Fruit fly (Drosophila melanogaster): ENCODE results near the gene pns.
A peak's percentile ranks its signal among the peaks of the same experiment; 100 is the strongest.

pns gene

DNA sequence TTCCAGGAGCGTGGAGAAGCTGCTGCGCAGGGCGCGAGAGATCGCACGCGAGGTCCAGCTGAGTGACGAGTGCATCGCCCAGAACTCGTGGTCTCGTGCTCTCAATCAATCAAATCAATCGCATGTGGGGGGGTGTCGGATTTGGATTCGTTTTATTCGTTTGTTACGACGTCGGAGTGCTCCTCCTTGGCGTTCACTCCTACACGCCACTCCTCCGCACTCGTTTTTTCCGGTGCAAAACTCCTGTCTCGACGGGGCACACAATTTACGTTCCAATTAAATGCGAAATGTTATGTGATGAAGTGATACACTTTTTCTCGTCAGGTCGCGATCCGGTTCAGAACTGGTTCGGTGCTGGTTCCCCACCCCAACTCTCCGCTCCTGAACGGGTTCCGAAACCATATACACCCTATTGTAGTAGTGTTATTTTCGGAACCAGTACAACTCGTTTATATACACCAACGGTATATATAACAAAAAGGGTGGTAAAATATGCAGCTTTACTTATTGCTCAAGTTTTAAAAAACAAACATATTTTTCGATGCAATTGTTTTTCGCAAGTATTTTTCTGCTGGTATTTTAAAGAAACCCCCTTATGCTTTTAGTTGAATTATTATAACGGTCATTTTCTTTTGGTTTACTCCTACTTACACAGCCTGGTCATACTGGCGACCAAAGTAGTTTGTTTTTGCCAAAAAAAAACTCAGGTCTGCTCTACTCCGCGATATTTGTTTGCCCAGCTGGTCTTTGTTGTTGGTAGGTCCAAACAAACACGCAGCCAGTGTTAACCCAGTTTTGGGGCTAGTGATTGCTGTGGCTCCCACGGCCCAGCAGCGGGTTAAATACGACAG lies at the start of gene pns, which contains the start of gene CG12091 (continued):
- TF ChIP-seq Sox100B (GFP tag; optimal IDR thresholded peaks at IDR 0.05) = no peak
- 0 out of 2 replicates have a peak, but pooled peaks have one; percentile 62 for TF ChIP-seq Atf6 (GFP tag; IDR thresholded peaks at IDR 0.05)
- TF ChIP-seq Lpt (GFP tag; optimal IDR thresholded peaks at IDR 0.05) = no peak
- TF ChIP-seq crol (GFP tag; IDR thresholded peaks at IDR 0.05) = no peak; the same call in 1 of the 2 replicates
- peak; percentile 43; the same call in 1 of the 2 replicates for TF ChIP-seq MBD-R2 (GFP tag; IDR thresholded peaks at IDR 0.05)
- TF ChIP-seq ewg (GFP tag; optimal IDR thresholded peaks at IDR 0.05) = peak; percentile 53
- peak; percentile 64 for TF ChIP-seq CG9876 (GFP tag; optimal IDR thresholded peaks at IDR 0.05)
- peak; percentile 60 for TF ChIP-seq CG4820 (GFP tag; optimal IDR thresholded peaks at IDR 0.05)
- TF ChIP-seq CG2889 (GFP tag; IDR thresholded peaks at IDR 0.05) = peak; percentile 60; the same call in 2 of the 3 replicates
- peak; percentile 93 for TF ChIP-seq MESR4 (GFP tag; optimal IDR thresholded peaks at IDR 0.05)
- TF ChIP-seq pum (GFP tag; optimal IDR thresholded peaks at IDR 0.05) = peak; percentile 63
- peak; percentile 6 for TF ChIP-seq gcm2 (GFP tag; optimal IDR thresholded peaks at IDR 0.05)
- peak; percentile 70 for TF ChIP-seq BtbVII (GFP tag; optimal IDR thresholded peaks at IDR 0.05)
- peak; percentile 57 for TF ChIP-seq CG12071 (GFP tag; optimal IDR thresholded peaks at IDR 0.05)
- TF ChIP-seq Hr51 (GFP tag; optimal IDR thresholded peaks at IDR 0.05) = peak; percentile 69
- peak; percentile 50 for TF ChIP-seq CG12236 (GFP tag; optimal IDR thresholded peaks at IDR 0.05)
- peak; percentile 69 for TF ChIP-seq sug (tag; optimal IDR thresholded peaks at IDR 0.05)
- TF ChIP-seq D19A (tag; optimal IDR thresholded peaks at IDR 0.05) = peak; percentile 27
- no peak for TF ChIP-seq CG13894 (tag; optimal IDR thresholded peaks at IDR 0.05)
- peak; percentile 73; the same call in 1 of the 2 replicates for TF ChIP-seq inv (GFP tag; IDR thresholded peaks at IDR 0.05; ENCODE audit: partially characterized antibody)
- peak; percentile 57 for TF ChIP-seq CG7786 (GFP tag; optimal IDR thresholded peaks at IDR 0.05)
- peak; percentile 35 for TF ChIP-seq CG3065 (GFP tag; optimal IDR thresholded peaks at IDR 0.05)
- peak; percentile 54 for TF ChIP-seq NFAT (GFP tag; IDR thresholded peaks at IDR 0.05)
- TF ChIP-seq Bdp1 (GFP tag; optimal IDR thresholded peaks at IDR 0.05) = peak; percentile 60
- peak; percentile 4 for TF ChIP-seq ac (GFP tag; optimal IDR thresholded peaks at IDR 0.05)
- TF ChIP-seq Trl (optimal IDR thresholded peaks at IDR 0.05) = no peak
- TF ChIP-seq Trl (GFP tag; optimal IDR thresholded peaks at IDR 0.05) = peak; percentile 51
- peak; percentile 20 for TF ChIP-seq maf-S (GFP tag; optimal IDR thresholded peaks at IDR 0.05)
- peak; percentile 96 for TF ChIP-seq pzg (GFP tag; optimal IDR thresholded peaks at IDR 0.05)
- no peak for TF ChIP-seq prd (optimal IDR thresholded peaks at IDR 0.05)
- TF ChIP-seq prd (GFP tag; IDR thresholded peaks at IDR 0.05) = peak; percentile 68
- peak; percentile 61 for TF ChIP-seq tx (GFP tag; optimal IDR thresholded peaks at IDR 0.05)
- peak; percentile 56 for TF ChIP-seq scrt (GFP tag; optimal IDR thresholded peaks at IDR 0.05)
- TF ChIP-seq slbo (GFP tag; IDR thresholded peaks at IDR 0.05) = peak; percentile 83
- TF ChIP-seq CG8924 (tag; optimal IDR thresholded peaks at IDR 0.05) = peak; percentile 79
- peak; percentile 64 for TF ChIP-seq CG6689 (GFP tag; IDR thresholded peaks at IDR 0.05)
- peak; percentile 59 for TF ChIP-seq peb (GFP tag; IDR thresholded peaks at IDR 0.05)
- TF ChIP-seq Tbp (GFP tag; optimal IDR thresholded peaks at IDR 0.05) = no peak
- no peak for TF ChIP-seq schlank (tag; optimal IDR thresholded peaks at IDR 0.05)
- TF ChIP-seq Dip3 (GFP tag; optimal IDR thresholded peaks at IDR 0.05) = peak; percentile 66
- TF ChIP-seq stwl (tag; optimal IDR thresholded peaks at IDR 0.05) = peak; percentile 67
- peak; percentile 27 for TF ChIP-seq bbx (GFP tag; IDR thresholded peaks at IDR 0.05; ENCODE audit: partially characterized antibody)
- peak; percentile 70 to 74 for TF ChIP-seq dpn (GFP tag; optimal IDR thresholded peaks at IDR 0.05)
- peak; percentile 65 for TF ChIP-seq CG9609 (GFP tag; optimal IDR thresholded peaks at IDR 0.05)
- peak; percentile 37 for TF ChIP-seq HmgZ (tag; optimal IDR thresholded peaks at IDR 0.05)
- TF ChIP-seq CG12299 (tag; optimal IDR thresholded peaks at IDR 0.05) = peak; percentile 42
- peak; percentile 41 for TF ChIP-seq Atf3 (GFP tag; optimal IDR thresholded peaks at IDR 0.05)
- peak; percentile 61 for TF ChIP-seq HLH54F (GFP tag; optimal IDR thresholded peaks at IDR 0.05)
- TF ChIP-seq Dref (GFP tag; IDR thresholded peaks at IDR 0.05) = no peak
- TF ChIP-seq gce (GFP tag; IDR thresholded peaks at IDR 0.05) = no peak

Measured in whole organism, embryonic.